Worm (Caenorhabditis elegans) whole organism, mixed stage, embryonic: ENCODE data around the gene nhr-260.

Source experiments
- bed-3 ChIP-seq: fragments of 200-800 bp; sonication (Bioruptor generic); optimal IDR thresholded peaks from 3 replicates; lab custom pipeline; 2018; ENCODE audit warnings: mild to moderate bottlenecking, missing genetic modification characterization, moderate library complexity, missing compliant biosample characterization
- ceh-39 ChIP-seq: fragments of 150-350 bp; optimal IDR thresholded peaks from 2 replicates; lab custom pipeline; 2014; ENCODE audit warnings: missing biosample characterization, missing genetic modification characterization
- ces-1 ChIP-seq: fragments of 150-350 bp; optimal IDR thresholded peaks from 2 replicates; lab custom pipeline; 2014; ENCODE audit warnings: missing biosample characterization, missing genetic modification reagents, missing genetic modification characterization
- cnd-1 ChIP-seq: fragments of 200-800 bp; sonication (Bioruptor generic); optimal IDR thresholded peaks from 2 replicates; lab custom pipeline; 2018; ENCODE audit warnings: mild to moderate bottlenecking, missing genetic modification characterization, missing compliant biosample characterization
- drap-1 ChIP-seq: fragments of 200-800 bp; sonication (Bioruptor generic); optimal IDR thresholded peaks from 3 replicates; lab custom pipeline; 2018; ENCODE audit warnings: mild to moderate bottlenecking, missing genetic modification characterization, missing compliant biosample characterization
- elt-3 ChIP-seq: fragments of 150-350 bp; optimal IDR thresholded peaks from 2 replicates; lab custom pipeline; 2014; ENCODE audit warnings: missing biosample characterization, missing genetic modification characterization
- ham-2 ChIP-seq: fragments of 200-800 bp; sonication (Bioruptor generic); optimal IDR thresholded peaks from 2 replicates; lab custom pipeline; 2018; ENCODE audit warnings: mild to moderate bottlenecking, missing genetic modification characterization, missing compliant biosample characterization
- hlh-1 ChIP-seq: fragments of 150-350 bp; optimal IDR thresholded peaks from 2 replicates; lab custom pipeline; 2014; ENCODE audit warnings: missing biosample characterization, missing genetic modification reagents, missing genetic modification characterization
- lin-13 ChIP-seq: fragments of 150-350 bp; optimal IDR thresholded peaks from 2 replicates; lab custom pipeline; 2014; ENCODE audit warnings: missing biosample characterization, missing genetic modification characterization
- lin-32 ChIP-seq: fragments of 200-800 bp; sonication (Bioruptor generic); optimal IDR thresholded peaks from 2 replicates; lab custom pipeline; 2018; ENCODE audit warnings: mild to moderate bottlenecking, missing genetic modification characterization, missing compliant biosample characterization
- lsy-2 ChIP-seq: fragments of 150-350 bp; optimal IDR thresholded peaks from 2 replicates; lab custom pipeline; 2014; ENCODE audit warnings: missing biosample characterization, missing genetic modification characterization
- mab-5 ChIP-seq: fragments of 150-350 bp; optimal IDR thresholded peaks from 2 replicates; lab custom pipeline; 2014; ENCODE audit warnings: missing biosample characterization, missing genetic modification characterization
- mep-1 ChIP-seq: fragments of 150-350 bp; optimal IDR thresholded peaks from 2 replicates; lab custom pipeline; 2017; ENCODE audit warnings: missing biosample characterization, missing genetic modification reagents, missing genetic modification characterization, inconsistent platforms
- mls-2 ChIP-seq: sonication (generic microtip); optimal IDR thresholded peaks from 2 replicates; lab custom pipeline; 2016; ENCODE audit warnings: mild to moderate bottlenecking, missing genetic modification characterization, moderate library complexity, missing compliant biosample characterization
- nhr-12 ChIP-seq: fragments of 150-350 bp; optimal IDR thresholded peaks from 2 replicates; lab custom pipeline; 2014; ENCODE audit warnings: missing biosample characterization, missing genetic modification characterization
- nhr-2 ChIP-seq: fragments of 150-350 bp; optimal IDR thresholded peaks from 2 replicates; lab custom pipeline; 2014; ENCODE audit warnings: missing biosample characterization, missing genetic modification characterization
- nhr-237 ChIP-seq: fragments of 150-350 bp; optimal IDR thresholded peaks from 2 replicates; lab custom pipeline; 2014; ENCODE audit warnings: missing biosample characterization, missing genetic modification characterization
- nhr-28 ChIP-seq: fragments of 150-350 bp; optimal IDR thresholded peaks from 2 replicates; lab custom pipeline; 2014; ENCODE audit warnings: missing biosample characterization, missing genetic modification characterization
- nhr-76 ChIP-seq: sonication (generic microtip); optimal IDR thresholded peaks from 2 replicates; lab custom pipeline; 2017; ENCODE audit warnings: missing biosample characterization, missing genetic modification characterization
- pha-4 ChIP-seq: fragments of 150-350 bp; optimal IDR thresholded peaks from 2 replicates; lab custom pipeline; 2018; ENCODE audit warnings: missing biosample characterization, missing genetic modification reagents, missing genetic modification characterization
- sem-2 ChIP-seq: fragments of 200-800 bp; sonication (Bioruptor generic); optimal IDR thresholded peaks from 2 replicates; lab custom pipeline; 2018; ENCODE audit warnings: mild to moderate bottlenecking, missing genetic modification characterization, missing compliant biosample characterization
- snpc-4 ChIP-seq: fragments of 150-350 bp; optimal IDR thresholded peaks from 2 replicates; lab custom pipeline; 2014; ENCODE audit warnings: missing biosample characterization, missing genetic modification characterization
- sptf-1 ChIP-seq: sonication (generic microtip); optimal IDR thresholded peaks from 2 replicates; lab custom pipeline; 2017; ENCODE audit warnings: mild to moderate bottlenecking, missing genetic modification characterization, moderate library complexity, missing compliant biosample characterization
- tbx-8 ChIP-seq: fragments of 200-800 bp; sonication (Bioruptor generic); optimal IDR thresholded peaks from 2 replicates; lab custom pipeline; 2018; ENCODE audit warnings: mild to moderate bottlenecking, missing genetic modification characterization, moderate library complexity, missing compliant biosample characterization
- unc-120 ChIP-seq: sonication (generic microtip); optimal IDR thresholded peaks from 2 replicates; lab custom pipeline; 2017; ENCODE audit warnings: missing genetic modification characterization, missing compliant biosample characterization; ENCODE audit not compliant: poor library complexity, severe bottlenecking
- unc-39 ChIP-seq: fragments of 150-350 bp; optimal IDR thresholded peaks from 2 replicates; lab custom pipeline; 2014; ENCODE audit warnings: missing biosample characterization, missing genetic modification characterization
- unc-62 ChIP-seq: fragments of 150-350 bp; optimal IDR thresholded peaks from 2 replicates; lab custom pipeline; 2014; ENCODE audit warnings: missing biosample characterization, missing genetic modification reagents, missing genetic modification characterization
- zip-8 ChIP-seq: fragments of 150-350 bp; optimal IDR thresholded peaks from 2 replicates; lab custom pipeline; 2014; ENCODE audit warnings: missing biosample characterization, missing genetic modification characterization
- ztf-11 ChIP-seq: fragments of 150-350 bp; optimal IDR thresholded peaks from 2 replicates; lab custom pipeline; 2014; ENCODE audit warnings: missing biosample characterization, missing genetic modification characterization

Gene nhr-260

ce11 chrV:1491510-1491909 lies 19.9 kb downstream of the nhr-260 start, which contains the start of gene C38C3.6:
C38C3.6 (minus strand) TSS chrV:1491610.
- TF ChIP-seq hlh-1 (tag; lab: Kevin White, UChicago) (no peak), unc-62 (GFP tag; lab: Kevin White, UChicago) (no peak), mab-5 (tag; lab: Kevin White, UChicago) (no peak), lin-13 (tag; lab: Kevin White, UChicago) (no peak), nhr-2 (tag; lab: Kevin White, UChicago) (no peak), ztf-11 (tag; lab: Kevin White, UChicago) (no peak), ham-2 (GFP tag; lab: Kevin White, UChicago) (no peak), sem-2 (GFP tag; lab: Kevin White, UChicago) (no peak), pha-4 (no peak), mep-1 (tag; lab: Kevin White, UChicago) (no peak), unc-120 (no peak)
- TF ChIP-seq, all 35 proteins: peak for 0

- TF ChIP-seq ham-2 (GFP tag; lab: Kevin White, UChicago) = peak; percentile 22
- TF ChIP-seq, all 35 proteins: peak for 1; not testable (repeated sequence) for 34
These were observed 20.6 kb downstream of the nhr-260 start for ce11 chrV:1490874-1491273.

- no peak for TF ChIP-seq ceh-39
- TF ChIP-seq lsy-2 = no peak
- TF ChIP-seq nhr-28 (tag; lab: Kevin White, UChicago) = no peak
- TF ChIP-seq nhr-2 (tag; lab: Kevin White, UChicago) = no peak
- TF ChIP-seq mab-5 (tag; lab: Kevin White, UChicago) = no peak
- no peak for TF ChIP-seq elt-3 (tag; lab: Kevin White, UChicago)
- TF ChIP-seq nhr-76 (tag; lab: Kevin White, UChicago) = no peak
- TF ChIP-seq, all 35 proteins: peak for 0
These were observed 22.8 kb downstream of the nhr-260 start for ce11 chrV:1488642-1489041.

- no peak for TF ChIP-seq nhr-28 (tag; lab: Kevin White, UChicago)
- no peak for TF ChIP-seq nhr-76 (tag; lab: Kevin White, UChicago)
- no peak for TF ChIP-seq hlh-1 (tag; lab: Kevin White, UChicago)
- no peak for TF ChIP-seq tbx-8 (GFP tag; lab: Kevin White, UChicago)
- no peak for TF ChIP-seq mab-5 (tag; lab: Kevin White, UChicago)
- no peak for TF ChIP-seq ceh-39
- no peak for TF ChIP-seq cnd-1 (tag; lab: Kevin White, UChicago)
These were observed 24.2 kb downstream of the nhr-260 start for ce11 chrV:1487262-1487661.

- no peak for TF ChIP-seq ceh-39
- TF ChIP-seq bed-3 (GFP tag; lab: Kevin White, UChicago) = no peak
- TF ChIP-seq nhr-2 (tag; lab: Kevin White, UChicago) = no peak
- TF ChIP-seq zip-8 (tag; lab: Kevin White, UChicago) = no peak
- TF ChIP-seq ham-2 (GFP tag; lab: Kevin White, UChicago) = no peak
- no peak for TF ChIP-seq lin-13 (tag; lab: Kevin White, UChicago)
- TF ChIP-seq drap-1 (GFP tag; lab: Kevin White, UChicago) = no peak
- TF ChIP-seq, all 35 proteins: peak for 0
These were observed 25.4 kb downstream of the nhr-260 start for ce11 chrV:1486031-1486430.

ce11 chrV:1481742-1482141 lies 29.7 kb downstream of the nhr-260 start, which contains the start of gene C38C3.4:
C38C3.4 (plus strand) TSS chrV:1482042.
- no peak for TF ChIP-seq sem-2 (GFP tag; lab: Kevin White, UChicago)
- no peak for TF ChIP-seq mep-1 (tag; lab: Kevin White, UChicago)
- TF ChIP-seq bed-3 (GFP tag; lab: Kevin White, UChicago) = no peak
- TF ChIP-seq unc-120 = no peak
- TF ChIP-seq sptf-1 (tag; lab: Kevin White, UChicago) = no peak
- TF ChIP-seq nhr-237 (tag; lab: Kevin White, UChicago) = no peak
- TF ChIP-seq lin-13 (tag; lab: Kevin White, UChicago) = no peak
- TF ChIP-seq nhr-12 (tag; lab: Kevin White, UChicago) = no peak
- no peak for TF ChIP-seq mls-2 (tag; lab: Kevin White, UChicago)
- no peak for TF ChIP-seq lin-32
- no peak for TF ChIP-seq ztf-11 (tag; lab: Kevin White, UChicago)
- no peak for TF ChIP-seq snpc-4 (tag; lab: Kevin White, UChicago)
- no peak for TF ChIP-seq ces-1 (GFP tag; lab: Kevin White, UChicago)
- no peak for TF ChIP-seq unc-39 (tag; lab: Kevin White, UChicago)
- TF ChIP-seq tbx-8 (GFP tag; lab: Kevin White, UChicago) = no peak
- TF ChIP-seq ceh-39 = no peak
